Fruit fly (Drosophila melanogaster) whole organism, wandering third instar larva: Measurements from ENCODE around the gene lap.
A peak's percentile ranks its signal among the peaks of the same experiment; 100 is the strongest.

Experiments
- Abd-B ChIP-seq: fragments of >200 bp; optimal IDR thresholded peaks from 2 replicates; lab custom pipeline; 2017; ENCODE audit warnings: missing biosample characterization, missing genetic modification characterization
- CG32264 ChIP-seq: fragments of 200-800 bp; sonication (Bioruptor generic); optimal IDR thresholded peaks from 2 replicates; lab custom pipeline; 2016; ENCODE audit warnings: missing biosample characterization, missing genetic modification characterization
- CG9705 ChIP-seq: fragments of 200-800 bp; sonication (Bioruptor generic); optimal IDR thresholded peaks from 2 replicates; lab custom pipeline; 2018; ENCODE audit warnings: missing biosample characterization, mild to moderate bottlenecking, missing genetic modification characterization
- CrebA ChIP-seq: fragments of 200-800 bp; sonication (Bioruptor generic); optimal IDR thresholded peaks from 2 replicates; lab custom pipeline; 2016; ENCODE audit warnings: missing biosample characterization, mild to moderate bottlenecking, missing genetic modification characterization, borderline replicate concordance
- Dif ChIP-seq: fragments of 200-275, 200-300 bp; sonication (Bioruptor generic); optimal IDR thresholded peaks from 2 replicates; lab custom pipeline; 2018; ENCODE audit warnings: missing biosample characterization, missing genetic modification characterization; ENCODE audit not compliant: partially characterized antibody
- HLH106 ChIP-seq: fragments of 200-800 bp; optimal IDR thresholded peaks from 3 replicates; lab custom pipeline; 2019; ENCODE audit warnings: missing biosample characterization, mild to moderate bottlenecking, missing genetic modification characterization, moderate library complexity
- Hnf4 ChIP-seq: fragments of 200-800 bp; sonication (Bioruptor generic); optimal IDR thresholded peaks from 2 replicates; lab custom pipeline; 2016; ENCODE audit warnings: missing biosample characterization, mild to moderate bottlenecking, missing genetic modification characterization
- Hr78 ChIP-seq: fragments of >200 bp; optimal IDR thresholded peaks from 2 replicates; lab custom pipeline; 2017; ENCODE audit warnings: missing biosample characterization, missing genetic modification characterization
- Jra ChIP-seq: sonication (Bioruptor generic); optimal IDR thresholded peaks from 2 replicates; lab custom pipeline; 2016; ENCODE audit warnings: missing biosample characterization, missing genetic modification characterization
- Mio ChIP-seq: sonication (Bioruptor generic); optimal IDR thresholded peaks from 2 replicates; lab custom pipeline; 2016; ENCODE audit warnings: missing biosample characterization, missing genetic modification characterization
- Myc ChIP-seq: fragments of >200 bp; optimal IDR thresholded peaks from 2 replicates; lab custom pipeline; 2017
- OdsH ChIP-seq: fragments of 200-800 bp; sonication (Bioruptor generic); optimal IDR thresholded peaks from 2 replicates; lab custom pipeline; 2016; ENCODE audit warnings: missing biosample characterization, mild to moderate bottlenecking, missing genetic modification characterization
- Rel ChIP-seq, 2 experiments: fragments of 200-800 bp; sonication (Bioruptor generic) in 1 of 2; optimal IDR thresholded peaks; 2 replicates in 1 of 2; 3 replicates in 1 of 2; lab custom pipeline; 2016 to 2019; ENCODE audit warnings: mild to moderate bottlenecking in 2 of 2, missing biosample characterization in 2 of 2, missing genetic modification characterization in 2 of 2, moderate library complexity in 1 of 2
- Sp1 ChIP-seq: fragments of 200-800 bp; sonication (Bioruptor generic); optimal IDR thresholded peaks from 3 replicates; lab custom pipeline; 2019; ENCODE audit warnings: missing biosample characterization, mild to moderate bottlenecking, missing genetic modification characterization, moderate library complexity
- Vsx2 ChIP-seq: fragments of 200-300, 225-300 bp; sonication (Bioruptor generic); optimal IDR thresholded peaks from 2 replicates; lab custom pipeline; 2018; ENCODE audit warnings: missing biosample characterization, missing genetic modification characterization; ENCODE audit not compliant: partially characterized antibody
- br ChIP-seq: fragments of 200-800 bp; sonication (Bioruptor generic); optimal IDR thresholded peaks from 2 replicates; lab custom pipeline; 2016; ENCODE audit warnings: missing biosample characterization, missing genetic modification characterization
- brk ChIP-seq: fragments of 200-800 bp; sonication (Bioruptor generic); optimal IDR thresholded peaks from 2 replicates; lab custom pipeline; 2016; ENCODE audit warnings: missing biosample characterization, mild to moderate bottlenecking, missing genetic modification characterization
- dl ChIP-seq, 2 experiments: fragments of 175-275, 200-275 bp in 1 of 2; fragments of 200-275 bp in 1 of 2; sonication (Bioruptor generic); optimal IDR thresholded peaks; lab custom pipeline; 2018; ENCODE audit warnings: mild to moderate bottlenecking in 2 of 2, missing biosample characterization in 2 of 2, missing genetic modification characterization in 2 of 2, moderate library complexity in 2 of 2; ENCODE audit not compliant: partially characterized antibody in 2 of 2, insufficient read depth in 1 of 2
- dmrt93B ChIP-seq: fragments of 200-800 bp; sonication (Bioruptor generic); optimal IDR thresholded peaks from 2 replicates; lab custom pipeline; 2018; ENCODE audit warnings: missing biosample characterization, mild to moderate bottlenecking, missing genetic modification characterization
- dsf ChIP-seq: sonication (Bioruptor generic); optimal IDR thresholded peaks from 2 replicates; lab custom pipeline; 2016; ENCODE audit warnings: missing biosample characterization, missing genetic modification characterization, borderline replicate concordance
- foxo ChIP-seq, 2 experiments: fragments of 200-800 bp; sonication (Bioruptor generic); optimal IDR thresholded peaks; 2 replicates in 1 of 2; 3 replicates in 1 of 2; lab custom pipeline; 2016 to 2017; ENCODE audit warnings: missing biosample characterization in 2 of 2, missing genetic modification characterization in 2 of 2
- h ChIP-seq: fragments of 200-800 bp; sonication (Bioruptor generic); optimal IDR thresholded peaks from 3 replicates; lab custom pipeline; 2016; ENCODE audit warnings: missing biosample characterization, mild to moderate bottlenecking, missing genetic modification characterization
- pan ChIP-seq: fragments of >200 bp; optimal IDR thresholded peaks from 2 replicates; lab custom pipeline; 2017
- psq ChIP-seq: fragments of 200-800 bp; sonication (Bioruptor generic); optimal IDR thresholded peaks from 3 replicates; lab custom pipeline; 2017; ENCODE audit warnings: missing biosample characterization, mild to moderate bottlenecking, missing genetic modification characterization, moderate library complexity
- sage ChIP-seq: fragments of 200-800 bp; sonication (Bioruptor generic); optimal IDR thresholded peaks from 2 replicates; lab custom pipeline; 2016; ENCODE audit warnings: missing biosample characterization, mild to moderate bottlenecking, missing genetic modification characterization
- tai ChIP-seq: sonication (Bioruptor generic); optimal IDR thresholded peaks from 2 replicates; lab custom pipeline; 2016; ENCODE audit warnings: missing biosample characterization, missing genetic modification characterization
- usp ChIP-seq: fragments of >200 bp; optimal IDR thresholded peaks from 2 replicates; lab custom pipeline; 2017; ENCODE audit warnings: missing biosample characterization, missing genetic modification characterization
- woc ChIP-seq: sonication (Bioruptor generic); optimal IDR thresholded peaks from 2 replicates; lab custom pipeline; 2016; ENCODE audit warnings: missing biosample characterization, mild to moderate bottlenecking, missing genetic modification characterization

Gene lap

dm6 chr3R:7186242-7187092 is at the start of gene lap, which contains the start of gene CG10055:
Gene lap, plus strand, starts transcription at chr3R:7186994.
Gene CG10055, minus strand, starts transcription at chr3R:7186673.
- TF ChIP-seq Myc, result peak; percentile 2
- TF ChIP-seq sage (GFP tag; lab: Kevin White, UChicago), result no peak
- TF ChIP-seq woc (GFP tag; lab: Kevin White, UChicago), result peak; percentile 4
- no peak for TF ChIP-seq CrebA (GFP tag; lab: Kevin White, UChicago)
- no peak for TF ChIP-seq usp (GFP tag; lab: Kevin White, UChicago)
- no peak for TF ChIP-seq CG32264 (GFP tag; lab: Kevin White, UChicago)

dm6 chr3R:7137207-7137606 is 49.6 kb upstream of the lap start:
- TF ChIP-seq dmrt93B (GFP tag; lab: Kevin White, UChicago), result no peak
- no peak for TF ChIP-seq tai
- TF ChIP-seq CrebA (GFP tag; lab: Kevin White, UChicago), result no peak
- TF ChIP-seq Myc, result no peak
- TF ChIP-seq CG32264 (GFP tag; lab: Kevin White, UChicago), result no peak
- no peak for TF ChIP-seq Jra (GFP tag; lab: Kevin White, UChicago)
- TF ChIP-seq, all 38 proteins: peak for 0

DNA sequence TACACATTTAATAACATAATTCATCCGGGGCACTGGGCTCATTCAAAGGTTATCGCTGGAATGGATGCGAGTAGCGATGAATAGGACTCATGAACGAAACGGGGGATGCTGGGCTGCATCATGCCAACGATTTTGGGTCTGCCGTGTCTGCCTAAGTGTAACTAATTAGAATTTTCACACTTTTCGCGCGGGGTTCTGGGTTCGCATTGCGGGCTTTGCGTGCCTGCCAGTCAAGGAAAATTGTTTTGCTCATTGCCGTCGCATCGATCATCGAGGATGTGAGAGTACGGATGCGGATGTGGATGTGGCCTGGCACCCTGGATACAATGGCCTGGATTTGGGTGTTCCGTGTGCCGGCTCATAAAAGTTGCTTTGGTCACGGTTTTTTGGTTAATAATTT is 48.7 kb upstream of the lap start:
- no peak for TF ChIP-seq h
- TF ChIP-seq CG9705 (GFP tag; lab: Kevin White, UChicago), result no peak
- TF ChIP-seq sage (GFP tag; lab: Kevin White, UChicago), result no peak
- no peak for TF ChIP-seq dl (GFP tag; optimal IDR thresholded peaks at IDR 0.05; lab: Kevin White, UChicago; ENCODE audit: insufficient read depth in 1 of 2, partially characterized antibody in 2 of 2)
- TF ChIP-seq OdsH (GFP tag; lab: Kevin White, UChicago), result no peak
- TF ChIP-seq Dif (GFP tag; lab: Kevin White, UChicago), result no peak
- no peak for TF ChIP-seq Abd-B (GFP tag; lab: Kevin White, UChicago)
- TF ChIP-seq br (GFP tag; lab: Kevin White, UChicago), result no peak
- no peak for TF ChIP-seq Hr78
- TF ChIP-seq woc (GFP tag; lab: Kevin White, UChicago), result no peak
- no peak for TF ChIP-seq dmrt93B (GFP tag; lab: Kevin White, UChicago)
- TF ChIP-seq Hnf4, result no peak
- TF ChIP-seq HLH106 (tag; lab: Kevin White, UChicago), result no peak
- TF ChIP-seq Rel (GFP tag; optimal IDR thresholded peaks at IDR 0.05; lab: Kevin White, UChicago), result no peak
- no peak for TF ChIP-seq Rel (tag; optimal IDR thresholded peaks at IDR 0.05; lab: Kevin White, UChicago)
- no peak for TF ChIP-seq usp (GFP tag; lab: Kevin White, UChicago)
- no peak for TF ChIP-seq psq (GFP tag; lab: Kevin White, UChicago)
- no peak for TF ChIP-seq Mio (GFP tag; lab: Kevin White, UChicago)

DNA sequence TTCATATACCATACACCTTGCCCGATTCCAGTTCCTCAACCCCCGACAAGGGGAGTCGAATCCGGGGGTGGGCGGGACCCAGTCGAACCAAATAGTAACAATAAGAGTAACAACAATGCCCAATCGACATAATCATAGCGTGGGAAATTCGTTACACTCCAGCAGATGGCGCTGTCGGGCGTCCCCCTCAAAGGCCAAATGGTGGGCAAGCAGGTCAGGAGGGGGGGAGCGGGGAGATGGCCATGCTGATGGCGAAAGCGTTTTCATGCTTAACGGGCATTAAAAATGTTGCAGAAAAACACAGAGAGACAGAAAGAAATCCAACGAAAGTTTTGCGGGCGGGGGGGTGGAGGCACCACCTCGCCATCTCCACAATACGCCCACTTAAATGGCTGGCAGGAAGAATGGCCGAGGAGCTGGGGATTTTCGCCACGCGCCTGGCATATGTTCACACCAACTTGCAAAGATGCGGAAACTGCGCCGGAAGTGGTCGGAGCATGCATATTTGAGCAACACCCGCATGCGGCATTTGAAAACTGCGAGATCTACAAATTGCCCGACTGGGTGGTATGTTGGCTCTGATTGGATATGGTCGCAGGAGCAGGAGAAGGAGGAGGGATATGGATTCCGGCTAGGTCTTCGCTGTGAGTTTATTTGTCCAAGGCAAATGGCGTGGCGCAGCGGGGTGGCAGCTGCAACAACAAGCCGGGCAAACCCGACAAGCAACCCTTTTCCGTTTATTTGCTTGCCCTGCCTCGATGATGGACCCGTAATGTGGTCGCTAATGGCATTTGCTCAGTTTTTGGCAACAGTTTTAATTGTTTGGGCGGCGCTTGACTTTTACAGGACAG is 47.4 kb upstream of the lap start:
- TF ChIP-seq psq (GFP tag; lab: Kevin White, UChicago), result no peak
- TF ChIP-seq, all 38 proteins: peak for 0

DNA sequence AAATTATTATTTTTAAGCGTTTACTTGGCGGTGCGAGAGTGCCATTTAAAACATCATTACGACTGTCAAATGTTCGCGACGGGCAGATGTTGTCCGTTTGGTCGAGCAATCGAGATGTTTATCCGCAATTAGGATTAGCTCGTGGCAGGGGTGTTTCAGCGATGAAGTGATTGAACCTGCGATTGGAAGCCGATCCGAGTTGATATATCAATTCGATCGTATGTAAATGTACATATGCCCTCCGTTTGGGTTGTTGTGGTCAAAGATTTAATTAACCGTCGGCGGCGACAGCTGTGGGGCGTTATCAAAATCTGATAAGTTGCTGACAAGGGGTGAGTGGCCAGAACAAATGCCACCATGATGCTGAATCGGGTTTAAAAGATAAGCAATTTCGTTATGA is 44.2 kb upstream of the lap start:
- no peak for TF ChIP-seq Jra (GFP tag; lab: Kevin White, UChicago)
- no peak for TF ChIP-seq Hnf4
- TF ChIP-seq foxo (GFP tag; optimal IDR thresholded peaks at IDR 0.05; lab: Kevin White, UChicago), result no peak
- no peak for TF ChIP-seq woc (GFP tag; lab: Kevin White, UChicago)
- TF ChIP-seq sage (GFP tag; lab: Kevin White, UChicago), result no peak
- TF ChIP-seq Myc, result no peak
- TF ChIP-seq Hr78, result no peak
- TF ChIP-seq Vsx2 (GFP tag; lab: Kevin White, UChicago), result no peak
- no peak for TF ChIP-seq dsf (GFP tag; lab: Kevin White, UChicago)
- TF ChIP-seq brk (GFP tag; lab: Kevin White, UChicago), result no peak
- TF ChIP-seq pan (lab: Kevin White, UChicago), result no peak
- TF ChIP-seq CG32264 (GFP tag; lab: Kevin White, UChicago), result no peak
- no peak for TF ChIP-seq br (GFP tag; lab: Kevin White, UChicago)
- TF ChIP-seq Sp1 (GFP tag; lab: Kevin White, UChicago), result no peak
- no peak for TF ChIP-seq CrebA (GFP tag; lab: Kevin White, UChicago)
- TF ChIP-seq tai, result no peak
